Fruit fly (Drosophila melanogaster) whole organism, prepupa: ENCODE results near the gene Coq7.
A peak's percentile ranks its signal among the peaks of the same experiment; 100 is the strongest.

Source experiments
- Blimp-1 ChIP-seq: fragments of 200-800 bp; sonication (Bioruptor generic); optimal IDR thresholded peaks from 3 replicates; lab custom pipeline; 2017; ENCODE audit warnings: missing biosample characterization, missing genetic modification characterization, mild to moderate bottlenecking, moderate library complexity, missing genetic modification reagents
- CG10631 ChIP-seq: fragments of 200-800 bp; sonication (Bioruptor generic); optimal IDR thresholded peaks from 2 replicates; lab custom pipeline; 2016; ENCODE audit warnings: missing biosample characterization, missing genetic modification characterization
- CG10669 ChIP-seq: fragments of 200-800 bp; sonication (Bioruptor generic); optimal IDR thresholded peaks from 3 replicates; lab custom pipeline; 2018; ENCODE audit warnings: missing biosample characterization, mild to moderate bottlenecking, missing genetic modification characterization, moderate library complexity
- CG11294 ChIP-seq: fragments of 200-800 bp; sonication (Bioruptor generic); IDR thresholded peaks from 2 replicates; pipeline ENCODE4 v1.3.6; 2022; ENCODE audit warnings: missing biosample characterization, missing genetic modification characterization
- CG11762 ChIP-seq: fragments of 200-800 bp; sonication (Bioruptor generic); optimal IDR thresholded peaks from 3 replicates; lab custom pipeline; 2016; ENCODE audit warnings: missing biosample characterization, missing genetic modification characterization; ENCODE audit not compliant: insufficient read depth
- CG11902 ChIP-seq: fragments of 200-800 bp; sonication (Bioruptor generic); optimal IDR thresholded peaks from 3 replicates; lab custom pipeline; 2016; ENCODE audit warnings: missing biosample characterization, missing genetic modification characterization
- CG15336 ChIP-seq: fragments of 200-800 bp; sonication (Bioruptor generic); IDR thresholded peaks from 2 replicates; pipeline ENCODE4 v1.3.6; 2022; ENCODE audit warnings: missing biosample characterization, missing genetic modification characterization
- CG1621 ChIP-seq: fragments of 200-800 bp; sonication (Bioruptor generic); optimal IDR thresholded peaks from 3 replicates; lab custom pipeline; 2018; ENCODE audit warnings: missing biosample characterization, mild to moderate bottlenecking, missing genetic modification characterization
- CG16779 ChIP-seq: fragments of 200-800 bp; sonication (Bioruptor generic); optimal IDR thresholded peaks from 3 replicates; lab custom pipeline; 2017; ENCODE audit warnings: missing biosample characterization, mild to moderate bottlenecking, missing genetic modification characterization
- CG3032 ChIP-seq: fragments of 200-800 bp; optimal IDR thresholded peaks from 2 replicates; lab custom pipeline; 2019; ENCODE audit warnings: missing biosample characterization, mild to moderate bottlenecking, missing genetic modification characterization, moderate library complexity
- CG31627 ChIP-seq: fragments of 200-800 bp; sonication (Bioruptor generic); optimal IDR thresholded peaks from 3 replicates; lab custom pipeline; 2016; ENCODE audit warnings: missing biosample characterization, missing genetic modification characterization
- CG32006 ChIP-seq: fragments of 200-800 bp; sonication (Bioruptor generic); optimal IDR thresholded peaks from 3 replicates; lab custom pipeline; 2017; ENCODE audit warnings: missing biosample characterization, mild to moderate bottlenecking, missing genetic modification characterization
- CG3919 ChIP-seq: fragments of 200-800 bp; sonication (Bioruptor generic); optimal IDR thresholded peaks from 3 replicates; lab custom pipeline; 2016; ENCODE audit warnings: missing biosample characterization, missing genetic modification characterization
- CG4318 ChIP-seq: fragments of 200-800 bp; sonication (Bioruptor generic); optimal IDR thresholded peaks from 3 replicates; lab custom pipeline; 2017; ENCODE audit warnings: missing biosample characterization, mild to moderate bottlenecking, missing genetic modification characterization
- CG6163 ChIP-seq: fragments of 200-800 bp; sonication (Bioruptor generic); IDR thresholded peaks from 3 replicates; pipeline ENCODE4 v1.3.6; 2022; ENCODE audit warnings: missing biosample characterization, missing genetic modification characterization
- CG6276 ChIP-seq: fragments of 200-800 bp; sonication (Bioruptor generic); optimal IDR thresholded peaks from 2 replicates; lab custom pipeline; 2017; ENCODE audit warnings: missing biosample characterization, mild to moderate bottlenecking, missing genetic modification characterization
- CG6792 ChIP-seq: fragments of 200-800 bp; sonication (Bioruptor generic); optimal IDR thresholded peaks from 3 replicates; lab custom pipeline; 2016; ENCODE audit warnings: missing biosample characterization, missing genetic modification characterization
- CG6854 ChIP-seq: fragments of 200-800 bp; sonication (Bioruptor generic); optimal IDR thresholded peaks from 2 replicates; lab custom pipeline; 2017; ENCODE audit warnings: missing biosample characterization, mild to moderate bottlenecking, missing genetic modification characterization
- CG7368 ChIP-seq: fragments of 200-800 bp; sonication (Bioruptor generic); optimal IDR thresholded peaks from 3 replicates; lab custom pipeline; 2016; ENCODE audit warnings: missing biosample characterization, missing genetic modification characterization
- CG8319 ChIP-seq: fragments of 200-800 bp; sonication (Bioruptor generic); optimal IDR thresholded peaks from 3 replicates; lab custom pipeline; 2016; ENCODE audit warnings: missing biosample characterization, missing genetic modification characterization
- CG9139 ChIP-seq: fragments of 200-800 bp; sonication (Bioruptor generic); optimal IDR thresholded peaks from 3 replicates; lab custom pipeline; 2017; ENCODE audit warnings: missing biosample characterization, mild to moderate bottlenecking, missing genetic modification characterization
- Eip75B ChIP-seq: fragments of 200-800 bp; sonication (Bioruptor generic); optimal IDR thresholded peaks from 3 replicates; lab custom pipeline; 2016; ENCODE audit warnings: missing biosample characterization, missing genetic modification characterization
- Eip78C ChIP-seq: fragments of 200-800 bp; sonication (Bioruptor generic); peaks from one replicate; lab custom pipeline; 2016; ENCODE audit warnings: missing biosample characterization, missing genetic modification characterization
- Ets21C ChIP-seq: fragments of 200-800 bp; sonication (Bioruptor generic); optimal IDR thresholded peaks from 3 replicates; lab custom pipeline; 2016; ENCODE audit warnings: missing biosample characterization, missing genetic modification characterization
- Ets96B ChIP-seq: fragments of 200-800 bp; optimal IDR thresholded peaks from 2 replicates; lab custom pipeline; 2019; ENCODE audit warnings: missing biosample characterization, mild to moderate bottlenecking, missing genetic modification characterization, moderate library complexity
- Gug ChIP-seq: fragments of 200-800 bp; sonication (Bioruptor generic); IDR thresholded peaks from 2 replicates; pipeline ENCODE4 v1.3.6; 2022; ENCODE audit warnings: missing biosample characterization, missing genetic modification characterization
- Hr38 ChIP-seq: sonication (Bioruptor generic); optimal IDR thresholded peaks from 2 replicates; lab custom pipeline; 2016; ENCODE audit warnings: missing biosample characterization, missing genetic modification characterization
- Hr39 ChIP-seq: fragments of 200-800 bp; sonication (Bioruptor generic); optimal IDR thresholded peaks from 2 replicates; lab custom pipeline; 2016; ENCODE audit warnings: missing biosample characterization, missing genetic modification characterization
- Lpt ChIP-seq: fragments of 200-800 bp; sonication (Bioruptor generic); optimal IDR thresholded peaks from 3 replicates; lab custom pipeline; 2016; ENCODE audit warnings: missing biosample characterization, missing genetic modification characterization
- Met ChIP-seq: fragments of 200-800 bp; sonication (Bioruptor generic); optimal IDR thresholded peaks from 3 replicates; lab custom pipeline; 2016; ENCODE audit warnings: missing biosample characterization, missing genetic modification characterization
- OdsH ChIP-seq: fragments of 200-800 bp; sonication (Bioruptor generic); optimal IDR thresholded peaks from 3 replicates; lab custom pipeline; 2016; ENCODE audit warnings: missing biosample characterization, missing genetic modification characterization
- Smox ChIP-seq: fragments of 200-800 bp; sonication (Bioruptor generic); optimal IDR thresholded peaks from 3 replicates; lab custom pipeline; 2016; ENCODE audit warnings: missing biosample characterization, missing genetic modification characterization
- Sox102F ChIP-seq: fragments of 200-800 bp; sonication (Bioruptor generic); optimal IDR thresholded peaks from 2 replicates; lab custom pipeline; 2016; ENCODE audit warnings: missing biosample characterization, mild to moderate bottlenecking, missing genetic modification characterization
- Sox15 ChIP-seq: fragments of 200-800 bp; sonication (Bioruptor generic); optimal IDR thresholded peaks from 3 replicates; lab custom pipeline; 2016; ENCODE audit warnings: missing biosample characterization, missing genetic modification characterization
- achi ChIP-seq: fragments of 200-800 bp; sonication (Bioruptor generic); optimal IDR thresholded peaks from 3 replicates; lab custom pipeline; 2016; ENCODE audit warnings: missing biosample characterization, missing genetic modification characterization
- acj6 ChIP-seq: fragments of 200-800 bp; sonication (Bioruptor generic); optimal IDR thresholded peaks from 3 replicates; lab custom pipeline; 2016; ENCODE audit warnings: missing biosample characterization, missing genetic modification characterization
- cyc ChIP-seq: fragments of 200-800 bp; sonication (Bioruptor generic); optimal IDR thresholded peaks from 3 replicates; lab custom pipeline; 2016; ENCODE audit warnings: missing biosample characterization, missing genetic modification characterization
- dac ChIP-seq: fragments of 200-800 bp; sonication (Bioruptor generic); optimal IDR thresholded peaks from 2 replicates; lab custom pipeline; 2017; ENCODE audit warnings: missing biosample characterization, mild to moderate bottlenecking, missing genetic modification characterization
- dsx ChIP-seq: fragments of 200-800 bp; optimal IDR thresholded peaks from 3 replicates; lab custom pipeline; 2019; ENCODE audit warnings: missing biosample characterization, mild to moderate bottlenecking, missing genetic modification characterization, moderate library complexity; ENCODE audit not compliant: poor library complexity, severe bottlenecking
- esn ChIP-seq: fragments of 200-800 bp; sonication (Bioruptor generic); optimal IDR thresholded peaks from 2 replicates; lab custom pipeline; 2016; ENCODE audit warnings: missing biosample characterization, mild to moderate bottlenecking, missing genetic modification characterization, moderate library complexity
- fd59A ChIP-seq: fragments of 200-800 bp; sonication (Bioruptor generic); optimal IDR thresholded peaks from 2 replicates; lab custom pipeline; 2017; ENCODE audit warnings: missing biosample characterization, mild to moderate bottlenecking, missing genetic modification characterization, missing genetic modification reagents
- fd85E ChIP-seq: fragments of 200-800 bp; sonication (Bioruptor generic); optimal IDR thresholded peaks from 3 replicates; lab custom pipeline; 2016; ENCODE audit warnings: missing biosample characterization, missing genetic modification characterization
- lz ChIP-seq: fragments of 200-800 bp; sonication (Bioruptor generic); optimal IDR thresholded peaks from 3 replicates; lab custom pipeline; 2016; ENCODE audit warnings: missing biosample characterization, missing genetic modification characterization
- pdm3 ChIP-seq: fragments of 200-800 bp; sonication (Bioruptor generic); optimal IDR thresholded peaks from 3 replicates; lab custom pipeline; 2016; ENCODE audit warnings: missing biosample characterization, missing genetic modification characterization
- salr ChIP-seq, 2 experiments: fragments of 200-800 bp; sonication (Bioruptor generic); optimal IDR thresholded peaks; 3 replicates each; lab custom pipeline; 2016 to 2018; ENCODE audit warnings: missing biosample characterization in 2 of 2, missing genetic modification characterization in 2 of 2, mild to moderate bottlenecking in 1 of 2
- spab ChIP-seq: fragments of 200-800 bp; sonication (Bioruptor generic); optimal IDR thresholded peaks from 2 replicates; lab custom pipeline; 2017; ENCODE audit warnings: missing biosample characterization, mild to moderate bottlenecking, missing genetic modification characterization, missing genetic modification reagents
- ss ChIP-seq, 2 experiments: fragments of 200-800 bp; sonication (Bioruptor generic); optimal IDR thresholded peaks; 2 replicates in 1 of 2; 3 replicates in 1 of 2; lab custom pipeline; 2017 to 2018; ENCODE audit warnings: mild to moderate bottlenecking in 2 of 2, missing biosample characterization in 2 of 2, missing genetic modification characterization in 2 of 2, moderate library complexity in 1 of 2
- svp ChIP-seq: fragments of 200-800 bp; sonication (Bioruptor generic); peaks from one replicate; lab custom pipeline; 2016; ENCODE audit warnings: missing biosample characterization, missing genetic modification characterization
- topi ChIP-seq: fragments of 200-800 bp; sonication (Bioruptor generic); optimal IDR thresholded peaks from 3 replicates; lab custom pipeline; 2016; ENCODE audit warnings: missing biosample characterization, missing genetic modification characterization

Coq7 gene

DNA sequence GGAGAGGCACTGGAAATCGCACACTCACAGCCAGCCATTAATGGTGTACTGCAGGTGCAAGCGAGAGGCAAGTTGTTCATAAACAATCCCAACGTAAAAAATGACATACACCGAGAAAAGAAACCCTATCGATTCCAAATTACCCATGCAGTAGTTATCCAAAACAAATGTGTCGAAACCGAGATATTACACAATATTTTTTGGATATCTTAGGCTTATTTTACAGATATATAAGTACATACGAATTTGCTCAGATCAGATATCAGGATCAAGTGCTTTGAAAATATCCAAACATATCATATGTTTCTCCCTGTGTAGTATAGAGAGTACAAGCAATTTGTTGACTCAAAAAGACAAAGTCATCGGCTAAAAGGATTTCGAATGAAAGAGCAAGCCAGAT, 6.4 kb downstream of the Coq7 start (continued):
- TF ChIP-seq dac (GFP tag; lab: Kevin White, UChicago) = peak; percentile 71
- peak; percentile 91 for TF ChIP-seq Met (GFP tag; lab: Kevin White, UChicago)
- TF ChIP-seq Sox102F = peak; percentile 90
- TF ChIP-seq CG9139 = peak; percentile 72
- peak; percentile 90 for TF ChIP-seq Eip75B (GFP tag; lab: Kevin White, UChicago)
- peak; percentile 76 for TF ChIP-seq CG15336 (GFP tag; lab: Robert Waterston, UW)
- TF ChIP-seq OdsH (GFP tag; lab: Kevin White, UChicago) = peak; percentile 88
- peak; percentile 93 for TF ChIP-seq dsx (GFP tag; lab: Kevin White, UChicago)
- TF ChIP-seq Hr39 (GFP tag; lab: Kevin White, UChicago) = peak; percentile 91
- TF ChIP-seq cyc (GFP tag; lab: Kevin White, UChicago) = peak; percentile 90
- TF ChIP-seq CG1621 (tag; lab: Kevin White, UChicago) = peak; percentile 92
- TF ChIP-seq CG4318 = peak; percentile 72
- TF ChIP-seq salr (GFP tag; optimal IDR thresholded peaks at IDR 0.05; lab: Kevin White, UChicago) = peak; percentile 90 to 92
- TF ChIP-seq Sox15 = peak; percentile 75
- TF ChIP-seq Lpt (GFP tag; lab: Kevin White, UChicago) = peak; percentile 80
- TF ChIP-seq CG6854 = peak; percentile 70
- peak; percentile 68 for TF ChIP-seq CG6276 (GFP tag; lab: Kevin White, UChicago)
- peak; percentile 87 for TF ChIP-seq CG6163
- TF ChIP-seq CG7368 = peak; percentile 80
- 0 out of 2 replicates have a peak, but pooled peaks have one; percentile 25 for TF ChIP-seq CG11294 (GFP tag; lab: Robert Waterston, UW)
- TF ChIP-seq CG11902 (GFP tag; lab: Kevin White, UChicago) = peak; percentile 72
- TF ChIP-seq Ets96B (tag; lab: Kevin White, UChicago) = peak; percentile 95
- peak; percentile 94 for TF ChIP-seq CG10669 (GFP tag; lab: Kevin White, UChicago)
- TF ChIP-seq CG31627 (GFP tag; lab: Kevin White, UChicago) = peak; percentile 89
- TF ChIP-seq, all 60 proteins: peak for 58

- TF ChIP-seq pdm3 (GFP tag; lab: Kevin White, UChicago) (peak; percentile 38), CG16779 (tag; lab: Kevin White, UChicago) (no peak), CG31627 (GFP tag; lab: Kevin White, UChicago) (no peak), CG8319 (no peak), CG1621 (tag; lab: Kevin White, UChicago) (no peak), CG9139 (peak; percentile 26), cyc (GFP tag; lab: Kevin White, UChicago) (no peak), lz (peak; percentile 29), Ets96B (tag; lab: Kevin White, UChicago) (peak; percentile 35), Hr38 (GFP tag; lab: Kevin White, UChicago) (no peak), Gug (GFP tag; lab: Robert Waterston, UW) (no peak), topi (GFP tag; lab: Kevin White, UChicago) (peak; percentile 9), Met (GFP tag; lab: Kevin White, UChicago) (peak; percentile 55), Blimp-1 (no peak), CG3919 (GFP tag; lab: Kevin White, UChicago) (no peak), CG32006 (GFP tag; lab: Kevin White, UChicago) (peak; percentile 36), CG6792 (no peak), fd85E (no peak), CG11294 (GFP tag; lab: Robert Waterston, UW) (no peak), CG7368 (no peak), CG3032 (peak; percentile 55), achi (GFP tag; lab: Kevin White, UChicago) (peak; percentile 53), CG11762 (peak; percentile 8), spab (GFP tag; lab: Kevin White, UChicago) (peak; percentile 30), esn (GFP tag; lab: Kevin White, UChicago) (no peak), Smox (GFP tag; lab: Kevin White, UChicago) (peak; percentile 14), OdsH (GFP tag; lab: Kevin White, UChicago) (peak; percentile 19), acj6 (GFP tag; lab: Kevin White, UChicago) (peak; percentile 42), svp (GFP tag; lab: Kevin White, UChicago) (peak; percentile 74), ss (GFP tag; optimal IDR thresholded peaks at IDR 0.05; lab: Kevin White, UChicago) (peak in 1 of 2 experiments; percentile 40), Eip78C (GFP tag; lab: Kevin White, UChicago) (peak; percentile 88), CG6163 (no peak), Ets21C (GFP tag; lab: Kevin White, UChicago) (no peak), CG11902 (GFP tag; lab: Kevin White, UChicago) (no peak), CG10631 (GFP tag; lab: Kevin White, UChicago) (peak; percentile 48), CG6854 (no peak), fd59A (GFP tag; lab: Kevin White, UChicago) (peak; percentile 44), Sox102F (no peak)
Measured at dm6 chrX:6778068-6778467, 7.0 kb downstream of the Coq7 start.
